Fruit fly (Drosophila melanogaster) whole organism, pupa: Measurements from ENCODE around the gene CG9257.

ENCODE experiments used
- CG10348 ChIP-seq: fragments of 200-800 bp; sonication (Bioruptor generic); IDR thresholded peaks from 2 replicates; pipeline ENCODE4 v1.3.6; 2022; ENCODE audit warnings: missing biosample characterization, missing genetic modification characterization
- CG12605 ChIP-seq: fragments of 200-800 bp; sonication (Bioruptor generic); IDR thresholded peaks from 2 replicates; pipeline ENCODE4 v1.3.6; 2022; ENCODE audit warnings: missing biosample characterization, missing genetic modification characterization
- CG13204 ChIP-seq: fragments of 200-800 bp; sonication (Bioruptor generic); optimal IDR thresholded peaks from 2 replicates; lab custom pipeline; 2018; ENCODE audit warnings: missing biosample characterization, mild to moderate bottlenecking, missing genetic modification characterization, moderate library complexity
- CG14655 ChIP-seq: fragments of 200-800 bp; sonication (Bioruptor generic); optimal IDR thresholded peaks from 3 replicates; lab custom pipeline; 2017; ENCODE audit warnings: mild to moderate bottlenecking, missing biosample characterization, missing genetic modification reagents, missing genetic modification characterization
- CG15710 ChIP-seq: fragments of 200-800 bp; sonication (Bioruptor generic); optimal IDR thresholded peaks from 2 replicates; lab custom pipeline; 2018; ENCODE audit warnings: missing biosample characterization, mild to moderate bottlenecking, missing genetic modification characterization, moderate library complexity
- CG17806 ChIP-seq: fragments of 200-800 bp; sonication (Bioruptor generic); optimal IDR thresholded peaks from 2 replicates; lab custom pipeline; 2018; ENCODE audit warnings: missing biosample characterization, mild to moderate bottlenecking, missing genetic modification characterization, moderate library complexity
- CG32121 ChIP-seq: fragments of 200-800 bp; sonication (Bioruptor generic); IDR thresholded peaks from 2 replicates; pipeline ENCODE4 v1.3.6; 2022; ENCODE audit warnings: missing biosample characterization, missing genetic modification characterization
- CG34367 ChIP-seq: fragments of 200-800 bp; sonication (Bioruptor generic); optimal IDR thresholded peaks from 2 replicates; lab custom pipeline; 2018; ENCODE audit warnings: missing biosample characterization, mild to moderate bottlenecking, missing genetic modification characterization
- CG4496 ChIP-seq: fragments of 200-800 bp; sonication (Bioruptor generic); IDR thresholded peaks from 3 replicates; pipeline ENCODE4 v1.3.6; 2022; ENCODE audit warnings: missing biosample characterization, missing genetic modification characterization
- CG8159 ChIP-seq: fragments of 200-800 bp; sonication (Bioruptor generic); optimal IDR thresholded peaks from 3 replicates; lab custom pipeline; 2018; ENCODE audit warnings: missing biosample characterization, mild to moderate bottlenecking, missing genetic modification characterization, moderate library complexity
- CG8301 ChIP-seq: fragments of 200-800 bp; sonication (Bioruptor generic); optimal IDR thresholded peaks from 2 replicates; lab custom pipeline; 2018; ENCODE audit warnings: missing biosample characterization, mild to moderate bottlenecking, missing genetic modification characterization
- CG9948 ChIP-seq: fragments of 200-800 bp; sonication (Bioruptor generic); optimal IDR thresholded peaks from 2 replicates; lab custom pipeline; 2018; ENCODE audit warnings: missing biosample characterization, mild to moderate bottlenecking, missing genetic modification characterization, moderate library complexity
- D1 ChIP-seq: fragments of 200-800 bp; sonication (Bioruptor generic); optimal IDR thresholded peaks from 2 replicates; lab custom pipeline; 2018; ENCODE audit warnings: missing biosample characterization, mild to moderate bottlenecking, missing genetic modification characterization, moderate library complexity
- EcR ChIP-seq: fragments of 200-800 bp; sonication (Bioruptor generic); optimal IDR thresholded peaks from 3 replicates; lab custom pipeline; 2019; ENCODE audit warnings: missing biosample characterization, missing genetic modification characterization, mild to moderate bottlenecking, moderate library complexity, missing genetic modification reagents
- Ets98B ChIP-seq: fragments of 200-800 bp; sonication (Bioruptor generic); IDR thresholded peaks from 2 replicates; pipeline ENCODE4 v1.3.6; 2022; ENCODE audit warnings: missing biosample characterization, missing genetic modification characterization
- Pif1A ChIP-seq: fragments of 200-800 bp; sonication (Bioruptor generic); optimal IDR thresholded peaks from 3 replicates; lab custom pipeline; 2016; ENCODE audit warnings: missing biosample characterization, missing genetic modification characterization
- Pif1B ChIP-seq: fragments of 200-800 bp; sonication (Bioruptor generic); optimal IDR thresholded peaks from 3 replicates; lab custom pipeline; 2016; ENCODE audit warnings: missing biosample characterization, missing genetic modification characterization
- Snoo ChIP-seq: fragments of 200-800 bp; sonication (Bioruptor generic); optimal IDR thresholded peaks from 3 replicates; lab custom pipeline; 2017; ENCODE audit warnings: missing biosample characterization, mild to moderate bottlenecking, missing genetic modification characterization, inconsistent platforms
- fd96Ca ChIP-seq: fragments of 200-800 bp; sonication (Bioruptor generic); IDR thresholded peaks from 3 replicates; pipeline ENCODE4 v1.3.6; 2022; ENCODE audit warnings: missing biosample characterization, missing genetic modification characterization
- gl ChIP-seq: fragments of 200-800 bp; sonication (Bioruptor generic); optimal IDR thresholded peaks from 2 replicates; lab custom pipeline; 2018; ENCODE audit warnings: missing biosample characterization, mild to moderate bottlenecking, missing genetic modification characterization
- rn ChIP-seq: fragments of 200-800 bp; sonication (Bioruptor generic); IDR thresholded peaks from 2 replicates; pipeline ENCODE4 v1.3.6; 2022; ENCODE audit warnings: missing biosample characterization, missing genetic modification characterization

CG9257 gene

dm6 chr2L:21096448-21096994 lies 6.0 kb upstream of the CG9257 start, which contains the start of gene CG34136:
Gene CG34136, plus strand, starts transcription at chr2L:21096922.
- TF ChIP-seq CG12605 (GFP tag; lab: Robert Waterston, UW) (peak; percentile 90), Ets98B (peak; percentile 89), CG9948 (tag; lab: Kevin White, UChicago) (peak; percentile 27), D1 (tag; lab: Kevin White, UChicago) (peak; percentile 40), CG34367 (tag; lab: Kevin White, UChicago) (peak; percentile 47), CG17806 (tag; lab: Kevin White, UChicago) (peak; percentile 51), Pif1B (GFP tag; lab: Kevin White, UChicago) (peak; percentile 76), EcR (GFP tag; lab: Kevin White, UChicago) (peak; percentile 9), CG15710 (tag; lab: Kevin White, UChicago) (peak; percentile 29), Snoo (peak; percentile 33), CG14655 (GFP tag; lab: Kevin White, UChicago) (peak; percentile 46), CG13204 (GFP tag; lab: Kevin White, UChicago) (peak; percentile 66), CG10348 (GFP tag; lab: Robert Waterston, UW) (no peak), CG8159 (peak; percentile 51), gl (peak; percentile 78), Pif1A (GFP tag; lab: Kevin White, UChicago) (peak; percentile 84), CG4496 (GFP tag; lab: Robert Waterston, UW) (peak; percentile 94), CG32121 (GFP tag; lab: Robert Waterston, UW) (peak; percentile 78), rn (GFP tag; lab: Robert Waterston, UW) (peak; percentile 24; the same call in 1 of the 2 replicates), CG8301 (tag; lab: Kevin White, UChicago) (peak; percentile 51), fd96Ca (GFP tag; lab: Robert Waterston, UW) (peak; percentile 81)

dm6 chr2L:21097850-21098249 lies 4.7 kb upstream of the CG9257 start:
- no peak for TF ChIP-seq Pif1B (GFP tag; lab: Kevin White, UChicago)
- no peak for TF ChIP-seq CG34367 (tag; lab: Kevin White, UChicago)

- TF ChIP-seq CG4496 (GFP tag; lab: Robert Waterston, UW) (peak; percentile 49; the same call in 1 of the 3 replicates), CG15710 (tag; lab: Kevin White, UChicago) (no peak), Ets98B (no peak)
These were observed 1.8 kb downstream of the CG9257 start, which contains the start of the genes CG46307 and Nhe2 for dm6 chr2L:21104326-21104725. Gene CG46307, plus strand, starts transcription at chr2L:21104568. Gene Nhe2, plus strand, starts transcription at chr2L:21104568.

dm6 chr2L:21105127-21105526 lies 2.6 kb downstream of the CG9257 start:
- TF ChIP-seq CG8301 (tag; lab: Kevin White, UChicago) (no peak), Snoo (no peak), CG4496 (GFP tag; lab: Robert Waterston, UW) (no peak), Ets98B (no peak), CG32121 (GFP tag; lab: Robert Waterston, UW) (no peak), CG10348 (GFP tag; lab: Robert Waterston, UW) (no peak), EcR (GFP tag; lab: Kevin White, UChicago) (no peak), fd96Ca (GFP tag; lab: Robert Waterston, UW) (no peak), CG14655 (GFP tag; lab: Kevin White, UChicago) (no peak), Pif1A (GFP tag; lab: Kevin White, UChicago) (no peak), CG12605 (GFP tag; lab: Robert Waterston, UW) (no peak), D1 (tag; lab: Kevin White, UChicago) (no peak), CG17806 (tag; lab: Kevin White, UChicago) (no peak), CG9948 (tag; lab: Kevin White, UChicago) (no peak), CG15710 (tag; lab: Kevin White, UChicago) (no peak)

- TF ChIP-seq Ets98B (no peak), CG10348 (GFP tag; lab: Robert Waterston, UW) (no peak), Snoo (no peak), CG34367 (tag; lab: Kevin White, UChicago) (no peak), rn (GFP tag; lab: Robert Waterston, UW) (no peak), Pif1A (GFP tag; lab: Kevin White, UChicago) (peak; percentile 32), CG32121 (GFP tag; lab: Robert Waterston, UW) (peak; percentile 13; the same call in 1 of the 2 replicates), CG9948 (tag; lab: Kevin White, UChicago) (peak; percentile 46), CG12605 (GFP tag; lab: Robert Waterston, UW) (no peak), CG15710 (tag; lab: Kevin White, UChicago) (peak; percentile 12), CG17806 (tag; lab: Kevin White, UChicago) (peak; percentile 27), CG8159 (peak; percentile 17), gl (no peak), CG14655 (GFP tag; lab: Kevin White, UChicago) (peak; percentile 56), EcR (GFP tag; lab: Kevin White, UChicago) (no peak), CG4496 (GFP tag; lab: Robert Waterston, UW) (no peak), CG8301 (tag; lab: Kevin White, UChicago) (peak; percentile 64), Pif1B (GFP tag; lab: Kevin White, UChicago) (no peak), D1 (tag; lab: Kevin White, UChicago) (no peak), CG13204 (GFP tag; lab: Kevin White, UChicago) (no peak), fd96Ca (GFP tag; lab: Robert Waterston, UW) (no peak)
These were observed 5.3 kb downstream of the CG9257 start for dm6 chr2L:21107651-21108489.
